Worm (Caenorhabditis elegans) whole organism, L2 larva: Measurements from ENCODE around the gene rps-5.

Experiments
- C34F6.9 ChIP-seq: fragments of 150-350 bp; optimal IDR thresholded peaks from 2 replicates; lab custom pipeline; 2014; ENCODE audit warnings: missing biosample characterization, missing genetic modification characterization
- F13H6.1 ChIP-seq: sonication (generic microtip); optimal IDR thresholded peaks from 2 replicates; lab custom pipeline; 2016; ENCODE audit warnings: missing genetic modification characterization, missing compliant biosample characterization
- R02D3.7 ChIP-seq: fragments of 150-350 bp; optimal IDR thresholded peaks from 2 replicates; lab custom pipeline; 2014; ENCODE audit warnings: missing biosample characterization, missing genetic modification characterization
- Y55F3AM.14 ChIP-seq: fragments of 200-800 bp; sonication (Bioruptor generic); optimal IDR thresholded peaks from 2 replicates; lab custom pipeline; 2018; ENCODE audit warnings: mild to moderate bottlenecking, missing genetic modification characterization, missing compliant biosample characterization
- ZK546.5 ChIP-seq: sonication (generic microtip); optimal IDR thresholded peaks from 2 replicates; lab custom pipeline; 2017; ENCODE audit warnings: missing biosample characterization, missing genetic modification characterization
- alr-1 ChIP-seq: fragments of 150-350 bp; optimal IDR thresholded peaks from 2 replicates; lab custom pipeline; 2014; ENCODE audit warnings: missing biosample characterization, missing genetic modification characterization
- aly-2 ChIP-seq: fragments of 150-350 bp; optimal IDR thresholded peaks from 2 replicates; lab custom pipeline; 2014; ENCODE audit warnings: missing biosample characterization, missing genetic modification characterization
- ama-1 ChIP-seq: fragments of 150-350 bp; optimal IDR thresholded peaks from 2 replicates; lab custom pipeline; 2018; ENCODE audit warnings: inconsistent platforms
- blmp-1 ChIP-seq: sonication (generic microtip); optimal IDR thresholded peaks from 2 replicates; lab custom pipeline; 2017; ENCODE audit warnings: missing genetic modification characterization, mild to moderate bottlenecking, missing compliant biosample characterization, antibody characterized with exemption, moderate library complexity; ENCODE audit not compliant: insufficient read depth
- ceh-16 ChIP-seq: fragments of 150-350 bp; optimal IDR thresholded peaks from 2 replicates; lab custom pipeline; 2014; ENCODE audit warnings: missing biosample characterization, missing genetic modification characterization
- crh-2 ChIP-seq: sonication (generic microtip); optimal IDR thresholded peaks from 2 replicates; lab custom pipeline; 2017; ENCODE audit warnings: missing biosample characterization, missing genetic modification characterization
- dmd-4 ChIP-seq: sonication (generic microtip); optimal IDR thresholded peaks from 2 replicates; lab custom pipeline; 2017; ENCODE audit warnings: missing biosample characterization, missing genetic modification characterization
- egl-27 ChIP-seq: sonication (generic microtip); optimal IDR thresholded peaks from 3 replicates; lab custom pipeline; 2017; ENCODE audit warnings: missing biosample characterization, missing genetic modification reagents, missing genetic modification characterization
- elt-1 ChIP-seq: fragments of 150-350 bp; optimal IDR thresholded peaks from 2 replicates; lab custom pipeline; 2014; ENCODE audit warnings: missing biosample characterization, missing genetic modification characterization
- fos-1 ChIP-seq: fragments of 150-350 bp; optimal IDR thresholded peaks from 2 replicates; lab custom pipeline; 2014; ENCODE audit warnings: missing biosample characterization, missing genetic modification characterization
- gmeb-1 ChIP-seq: fragments of 150-350 bp; optimal IDR thresholded peaks from 2 replicates; lab custom pipeline; 2014; ENCODE audit warnings: missing biosample characterization, missing genetic modification characterization
- lin-11 ChIP-seq: fragments of 150-350 bp; sonication (generic microtip); optimal IDR thresholded peaks from 2 replicates; lab custom pipeline; 2014; ENCODE audit warnings: missing biosample characterization, missing genetic modification characterization, inconsistent platforms, mixed read lengths
- lin-13 ChIP-seq: fragments of 150-350 bp; optimal IDR thresholded peaks from 2 replicates; lab custom pipeline; 2014; ENCODE audit warnings: missing biosample characterization, missing genetic modification reagents, missing genetic modification characterization
- lin-39 ChIP-seq: fragments of 150-350 bp; optimal IDR thresholded peaks from 2 replicates; lab custom pipeline; 2014; ENCODE audit warnings: missing biosample characterization, missing genetic modification reagents, missing genetic modification characterization
- lsy-2 ChIP-seq, 2 experiments: fragments of 150-350 bp in 1 of 2; sonication (generic microtip) in 1 of 2; optimal IDR thresholded peaks; 2 replicates each; lab custom pipeline; 2014 to 2017; ENCODE audit warnings: missing biosample characterization in 2 of 2, missing genetic modification characterization in 2 of 2
- mab-5 ChIP-seq: fragments of 150-350 bp; optimal IDR thresholded peaks from 2 replicates; lab custom pipeline; 2014; ENCODE audit warnings: missing biosample characterization, missing genetic modification characterization
- mbf-1 ChIP-seq: sonication (generic microtip); optimal IDR thresholded peaks from 2 replicates; lab custom pipeline; 2017; ENCODE audit warnings: missing biosample characterization, missing genetic modification characterization
- mdl-1 ChIP-seq, 2 experiments: fragments of 150-350 bp in 1 of 2; sonication (generic microtip) in 1 of 2; optimal IDR thresholded peaks; 2 replicates each; lab custom pipeline; 2017; ENCODE audit warnings: missing biosample characterization in 2 of 2, missing genetic modification characterization in 2 of 2
- nhr-11 ChIP-seq: fragments of 150-350 bp; optimal IDR thresholded peaks from 2 replicates; lab custom pipeline; 2014; ENCODE audit warnings: missing biosample characterization, missing genetic modification characterization
- nhr-12 ChIP-seq: fragments of 150-350 bp; optimal IDR thresholded peaks from 2 replicates; lab custom pipeline; 2014; ENCODE audit warnings: missing biosample characterization, missing genetic modification characterization
- nhr-129 ChIP-seq: fragments of 150-350 bp; optimal IDR thresholded peaks from 2 replicates; lab custom pipeline; 2014; ENCODE audit warnings: missing biosample characterization, missing genetic modification characterization
- nhr-21 ChIP-seq: fragments of 150-350 bp; optimal IDR thresholded peaks from 2 replicates; lab custom pipeline; 2014; ENCODE audit warnings: missing biosample characterization, missing genetic modification characterization
- nhr-23 ChIP-seq: fragments of 150-350 bp; optimal IDR thresholded peaks from 2 replicates; lab custom pipeline; 2014; ENCODE audit warnings: missing biosample characterization, missing genetic modification reagents, missing genetic modification characterization
- nhr-237 ChIP-seq: fragments of 150-350 bp; optimal IDR thresholded peaks from 2 replicates; lab custom pipeline; 2014; ENCODE audit warnings: missing biosample characterization, missing genetic modification characterization
- nhr-25 ChIP-seq: fragments of 150-350 bp; sonication (generic microtip); optimal IDR thresholded peaks from 3 replicates; lab custom pipeline; 2014; ENCODE audit warnings: missing biosample characterization, missing genetic modification characterization
- nhr-6 ChIP-seq: fragments of 150-350 bp; optimal IDR thresholded peaks from 2 replicates; lab custom pipeline; 2014; ENCODE audit warnings: missing biosample characterization, missing genetic modification characterization
- nhr-77 ChIP-seq: fragments of 150-350 bp; optimal IDR thresholded peaks from 2 replicates; lab custom pipeline; 2014; ENCODE audit warnings: missing biosample characterization, missing genetic modification characterization
- peb-1 ChIP-seq: fragments of 150-350 bp; optimal IDR thresholded peaks from 2 replicates; lab custom pipeline; 2014; ENCODE audit warnings: missing biosample characterization, missing genetic modification characterization
- sem-4 ChIP-seq: fragments of 150-350 bp; optimal IDR thresholded peaks from 2 replicates; lab custom pipeline; 2014; ENCODE audit warnings: missing biosample characterization, missing genetic modification reagents, missing genetic modification characterization
- skn-1 ChIP-seq: sonication (generic microtip); optimal IDR thresholded peaks from 2 replicates; lab custom pipeline; 2017; ENCODE audit warnings: missing biosample characterization, missing genetic modification characterization
- sma-3 ChIP-seq: sonication (generic microtip); optimal IDR thresholded peaks from 2 replicates; lab custom pipeline; 2016; ENCODE audit warnings: missing genetic modification reagents, missing genetic modification characterization, missing compliant biosample characterization
- sma-9 ChIP-seq, 2 experiments: fragments of 150-350 bp in 1 of 2; sonication (generic microtip) in 1 of 2; optimal IDR thresholded peaks; 2 replicates each; lab custom pipeline; 2014 to 2016; ENCODE audit warnings: missing genetic modification characterization in 2 of 2, mild to moderate bottlenecking in 1 of 2, missing biosample characterization in 1 of 2, missing compliant biosample characterization in 1 of 2, missing genetic modification reagents in 1 of 2, moderate library complexity in 1 of 2
- snpc-4 ChIP-seq: fragments of 150-350 bp; optimal IDR thresholded peaks from 2 replicates; lab custom pipeline; 2014; ENCODE audit warnings: missing biosample characterization, missing genetic modification characterization
- unc-39 ChIP-seq: fragments of 150-350 bp; optimal IDR thresholded peaks from 2 replicates; lab custom pipeline; 2014; ENCODE audit warnings: missing biosample characterization, missing genetic modification characterization
- unc-55 ChIP-seq: fragments of 150-350 bp; sonication (generic microtip); optimal IDR thresholded peaks from 3 replicates; lab custom pipeline; 2014; ENCODE audit warnings: missing biosample characterization, missing genetic modification reagents, missing genetic modification characterization
- unc-62 ChIP-seq: fragments of 150-350 bp; optimal IDR thresholded peaks from 2 replicates; lab custom pipeline; 2014; ENCODE audit warnings: missing biosample characterization, missing genetic modification reagents, missing genetic modification characterization
- zag-1 ChIP-seq: fragments of 150-350 bp; optimal IDR thresholded peaks from 2 replicates; lab custom pipeline; 2014; ENCODE audit warnings: missing biosample characterization, missing genetic modification characterization
- ztf-1 ChIP-seq: fragments of 200-800 bp; sonication (Bioruptor generic); conservative IDR thresholded peaks from 2 replicates; pipeline ENCODE4 v1.3.6; 2022; ENCODE audit warnings: missing genetic modification characterization, missing compliant biosample characterization
- ztf-11 ChIP-seq: sonication (generic microtip); optimal IDR thresholded peaks from 2 replicates; lab custom pipeline; 2017; ENCODE audit warnings: missing biosample characterization, missing genetic modification characterization
- ztf-4 ChIP-seq: fragments of 150-350 bp; optimal IDR thresholded peaks from 2 replicates; lab custom pipeline; 2014; ENCODE audit warnings: missing biosample characterization, missing genetic modification characterization

The rps-5 gene

DNA sequence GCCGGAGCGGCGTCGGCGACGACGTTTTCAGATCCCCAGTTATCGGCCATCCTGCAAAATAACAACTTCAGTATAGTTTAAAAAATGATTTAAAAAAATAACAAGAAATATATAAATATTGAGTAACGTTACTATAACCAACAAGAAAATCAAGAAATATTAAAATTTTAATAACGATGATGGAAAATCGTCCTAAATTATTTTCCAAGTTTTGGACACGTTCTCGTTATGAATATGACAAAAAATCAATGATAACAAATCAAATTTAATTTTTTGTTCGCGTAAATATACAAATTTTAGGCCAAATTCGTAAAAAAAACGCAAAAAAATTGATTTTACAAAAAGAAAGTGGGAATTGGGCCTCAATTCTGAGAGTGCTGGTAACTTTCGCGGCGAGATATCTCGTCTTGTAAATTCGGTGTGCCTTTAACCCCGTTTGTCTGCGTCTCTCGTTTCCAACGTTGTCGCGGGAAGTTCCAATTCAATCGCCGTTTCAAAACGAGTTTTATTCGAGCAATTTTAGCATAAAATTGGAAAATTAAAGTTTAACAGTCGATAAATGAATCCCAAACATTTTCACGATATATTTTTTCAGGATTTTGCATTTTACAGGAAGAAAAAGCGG, at the start of gene rps-5:
Gene rps-5, minus strand, starts transcription at position 51 of the 625 bp plus-strand sequence.
- TF ChIP-seq nhr-237 (tag; lab: Kevin White, UChicago) (no peak), blmp-1 (tag; lab: Kevin White, UChicago) (no peak), ztf-4 (tag; lab: Kevin White, UChicago) (no peak), elt-1 (tag; lab: Kevin White, UChicago) (no peak), mbf-1 (tag; lab: Kevin White, UChicago) (no peak), unc-62 (GFP tag; lab: Kevin White, UChicago) (no peak), snpc-4 (tag; lab: Kevin White, UChicago) (peak; percentile 49), sem-4 (tag; lab: Kevin White, UChicago) (peak; percentile 29), fos-1 (tag; lab: Kevin White, UChicago) (peak; percentile 33), lsy-2 (tag; optimal IDR thresholded peaks at IDR 0.05; lab: Kevin White, UChicago) (peak; percentile 50 to 89), nhr-11 (tag; lab: Kevin White, UChicago) (no peak), ceh-16 (no peak), ztf-1 (GFP tag; lab: Robert Waterston, UW) (no peak), egl-27 (tag; lab: Kevin White, UChicago) (no peak), nhr-6 (tag; lab: Kevin White, UChicago) (no peak), nhr-25 (tag; lab: Kevin White, UChicago) (peak; percentile 59), sma-9 (GFP tag; optimal IDR thresholded peaks at IDR 0.05; lab: Kevin White, UChicago) (peak; percentile 41), sma-9 (tag; optimal IDR thresholded peaks at IDR 0.05; lab: Kevin White, UChicago) (no peak), nhr-21 (tag; lab: Kevin White, UChicago) (peak; percentile 33), nhr-12 (no peak), unc-39 (tag; lab: Kevin White, UChicago) (no peak), sma-3 (GFP tag; lab: Kevin White, UChicago) (peak; percentile 22), nhr-77 (tag; lab: Kevin White, UChicago) (no peak), lin-11 (tag; lab: Kevin White, UChicago) (peak; percentile 47), crh-2 (peak; percentile 65), lin-39 (tag; lab: Kevin White, UChicago) (no peak), ZK546.5 (peak; percentile 15), nhr-23 (no peak), C34F6.9 (peak; percentile 71), mab-5 (tag; lab: Kevin White, UChicago) (peak; percentile 14), zag-1 (no peak), unc-55 (GFP tag; lab: Kevin White, UChicago) (peak; percentile 86), ztf-11 (tag; lab: Kevin White, UChicago) (no peak), R02D3.7 (tag; lab: Kevin White, UChicago) (no peak), ama-1 (peak; percentile 18), lin-13 (GFP tag; lab: Kevin White, UChicago) (peak; percentile 61), mdl-1 (tag; optimal IDR thresholded peaks at IDR 0.05; lab: Kevin White, UChicago) (no peak), aly-2 (tag; lab: Kevin White, UChicago) (no peak), alr-1 (no peak), nhr-129 (tag; lab: Kevin White, UChicago) (peak; percentile 71), F13H6.1 (tag; lab: Kevin White, UChicago) (peak; percentile 20), gmeb-1 (tag; lab: Kevin White, UChicago) (peak; percentile 78), peb-1 (tag; lab: Kevin White, UChicago) (no peak), Y55F3AM.14 (GFP tag; lab: Kevin White, UChicago) (no peak), skn-1 (tag; lab: Kevin White, UChicago) (no peak)

DNA sequence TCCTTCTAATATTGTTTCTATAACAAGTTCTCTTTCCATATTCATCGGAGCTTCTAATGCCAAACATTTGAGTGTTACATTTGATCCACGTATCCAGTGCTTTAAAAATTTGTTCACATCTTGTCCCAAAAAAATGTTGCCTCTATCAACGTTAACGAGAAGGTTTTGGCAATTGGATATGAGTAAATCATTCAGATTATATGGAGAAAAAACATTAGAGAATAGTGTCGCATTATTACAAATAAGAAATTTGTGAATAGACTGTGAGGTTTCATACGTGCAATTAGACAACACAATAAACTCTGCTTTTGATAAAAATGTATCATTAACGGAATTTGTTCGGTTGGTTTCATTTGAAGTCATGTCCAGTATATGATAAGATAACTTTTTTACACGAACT, 49.0 kb upstream of the rps-5 start, which contains the start of gene mboa-4:
Gene mboa-4, minus strand, starts transcription at position 101 of the 400 bp plus-strand sequence.
- TF ChIP-seq peb-1 (tag; lab: Kevin White, UChicago) (no peak), dmd-4 (tag; lab: Kevin White, UChicago) (no peak), nhr-6 (tag; lab: Kevin White, UChicago) (no peak), mdl-1 (tag; optimal IDR thresholded peaks at IDR 0.05; lab: Kevin White, UChicago) (no peak), sma-9 (GFP tag; optimal IDR thresholded peaks at IDR 0.05; lab: Kevin White, UChicago) (no peak), sma-9 (tag; optimal IDR thresholded peaks at IDR 0.05; lab: Kevin White, UChicago) (no peak), ztf-1 (GFP tag; lab: Robert Waterston, UW) (no peak), nhr-11 (tag; lab: Kevin White, UChicago) (no peak), unc-55 (GFP tag; lab: Kevin White, UChicago) (no peak), lin-39 (tag; lab: Kevin White, UChicago) (no peak), lsy-2 (tag; optimal IDR thresholded peaks at IDR 0.05; lab: Kevin White, UChicago) (no peak), ZK546.5 (no peak), mbf-1 (tag; lab: Kevin White, UChicago) (no peak), elt-1 (tag; lab: Kevin White, UChicago) (no peak), F13H6.1 (tag; lab: Kevin White, UChicago) (no peak), blmp-1 (tag; lab: Kevin White, UChicago) (no peak), nhr-129 (tag; lab: Kevin White, UChicago) (no peak), R02D3.7 (tag; lab: Kevin White, UChicago) (no peak), unc-62 (GFP tag; lab: Kevin White, UChicago) (no peak), C34F6.9 (no peak), zag-1 (no peak)
